Fruit fly (Drosophila melanogaster) whole organism, embryonic: ENCODE data around the gene rasp.

ENCODE experiments used
- Adf1 ChIP-seq: fragments of 200-800 bp; sonication (Bioruptor generic); IDR thresholded peaks from 2 replicates; pipeline ENCODE4 v1.3.6; 2022; ENCODE audit warnings: missing biosample characterization, missing genetic modification characterization
- CG10147 ChIP-seq: fragments of 200-800 bp; sonication (Bioruptor generic); optimal IDR thresholded peaks from 2 replicates; lab custom pipeline; 2019; ENCODE audit warnings: missing biosample characterization, mild to moderate bottlenecking, missing genetic modification characterization, moderate library complexity
- CG10366 ChIP-seq: fragments of 200-800 bp; sonication (Bioruptor generic); IDR thresholded peaks from 2 replicates; pipeline ENCODE4 v1.3.6; 2022; ENCODE audit warnings: missing biosample characterization, missing genetic modification characterization
- CG11085 ChIP-seq: fragments of 200-800 bp; sonication (Bioruptor generic); IDR thresholded peaks from 2 replicates; pipeline ENCODE4 v1.3.6; 2022; ENCODE audit warnings: missing biosample characterization, missing genetic modification characterization
- CG11093 ChIP-seq: fragments of 200-800 bp; sonication (Bioruptor generic); IDR thresholded peaks from 3 replicates; pipeline ENCODE4 v1.3.6; 2022; ENCODE audit warnings: missing biosample characterization, missing genetic modification characterization
- CG14667 ChIP-seq: fragments of 200-800 bp; sonication (Bioruptor generic); IDR thresholded peaks from 2 replicates; pipeline ENCODE4 v1.3.6; 2022; ENCODE audit warnings: missing biosample characterization, missing genetic modification characterization
- CG14710 ChIP-seq: fragments of 200-800 bp; sonication (Bioruptor generic); optimal IDR thresholded peaks from 3 replicates; lab custom pipeline; 2019; ENCODE audit warnings: missing biosample characterization, mild to moderate bottlenecking, missing genetic modification characterization, moderate library complexity
- CG1602 ChIP-seq: fragments of 200-800 bp; sonication (Bioruptor generic); optimal IDR thresholded peaks from 3 replicates; lab custom pipeline; 2016; ENCODE audit warnings: missing biosample characterization, missing genetic modification characterization
- CG18599 ChIP-seq: fragments of 200-800 bp; sonication (Bioruptor generic); optimal IDR thresholded peaks from 3 replicates; lab custom pipeline; 2017; ENCODE audit warnings: missing biosample characterization, missing genetic modification characterization, mild to moderate bottlenecking, moderate library complexity, missing genetic modification reagents
- CG3847 ChIP-seq: fragments of 200-800 bp; sonication (Bioruptor generic); IDR thresholded peaks from 2 replicates; pipeline ENCODE4 v1.3.6; 2022; ENCODE audit warnings: missing biosample characterization, missing genetic modification characterization
- CG4282 ChIP-seq: fragments of 200-800 bp; sonication (Bioruptor generic); optimal IDR thresholded peaks from 2 replicates; lab custom pipeline; 2016; ENCODE audit warnings: missing biosample characterization, missing genetic modification characterization
- CG4424 ChIP-seq: fragments of 200-800 bp; sonication (Bioruptor generic); optimal IDR thresholded peaks from 3 replicates; lab custom pipeline; 2016; ENCODE audit warnings: missing biosample characterization, missing genetic modification characterization
- CG4854 ChIP-seq: fragments of 200-800 bp; sonication (Bioruptor generic); optimal IDR thresholded peaks from 2 replicates; lab custom pipeline; 2016; ENCODE audit warnings: missing biosample characterization, missing genetic modification characterization, inconsistent platforms
- CG5245 ChIP-seq: fragments of 200-800 bp; sonication (Bioruptor generic); optimal IDR thresholded peaks from 3 replicates; lab custom pipeline; 2016; ENCODE audit warnings: missing biosample characterization, missing genetic modification characterization
- CG7786 ChIP-seq: fragments of 200-800 bp; sonication (Bioruptor generic); optimal IDR thresholded peaks from 2 replicates; lab custom pipeline; 2016; ENCODE audit warnings: missing biosample characterization, missing genetic modification characterization
- CG7839 ChIP-seq: fragments of 200-800 bp; sonication (Bioruptor generic); optimal IDR thresholded peaks from 3 replicates; lab custom pipeline; 2018; ENCODE audit warnings: missing biosample characterization, mild to moderate bottlenecking, missing genetic modification characterization, moderate library complexity
- CG8388 ChIP-seq: fragments of 200-800 bp; sonication (Bioruptor generic); optimal IDR thresholded peaks from 2 replicates; lab custom pipeline; 2019; ENCODE audit warnings: missing biosample characterization, mild to moderate bottlenecking, missing genetic modification characterization, moderate library complexity
- CG9797 ChIP-seq: fragments of 200-800 bp; sonication (Bioruptor generic); optimal IDR thresholded peaks from 3 replicates; lab custom pipeline; 2018; ENCODE audit warnings: missing biosample characterization, mild to moderate bottlenecking, missing genetic modification characterization
- Deaf1 ChIP-seq: fragments of 200-800 bp; optimal IDR thresholded peaks from 3 replicates; lab custom pipeline; 2019; ENCODE audit warnings: missing biosample characterization, mild to moderate bottlenecking, missing genetic modification characterization, moderate library complexity
- Doc3 ChIP-seq: fragments of 200-800 bp; sonication (Bioruptor generic); IDR thresholded peaks from 3 replicates; pipeline ENCODE4 v1.3.6; 2022; ENCODE audit warnings: missing biosample characterization, missing genetic modification characterization; ENCODE audit not compliant: partially characterized antibody
- Mad ChIP-seq: fragments of 200-800 bp; sonication (Bioruptor generic); optimal IDR thresholded peaks from 2 replicates; lab custom pipeline; 2016; ENCODE audit warnings: missing biosample characterization, missing genetic modification characterization
- Max ChIP-seq: fragments of 200-800 bp; sonication (Bioruptor generic); optimal IDR thresholded peaks from 2 replicates; lab custom pipeline; 2016; ENCODE audit warnings: missing biosample characterization, mild to moderate bottlenecking, missing genetic modification characterization
- Med ChIP-seq: fragments of 200-800 bp; sonication (Bioruptor generic); peaks from one replicate; lab custom pipeline; 2016; ENCODE audit warnings: missing biosample characterization, missing genetic modification characterization, mild to moderate bottlenecking, inconsistent platforms, moderate library complexity
- NFAT ChIP-seq: fragments of 200-800 bp; sonication (Bioruptor generic); IDR thresholded peaks from 2 replicates; pipeline ENCODE4 v1.3.6; 2022; ENCODE audit warnings: missing biosample characterization, missing genetic modification characterization
- Nf-YB ChIP-seq: fragments of 200-800 bp; sonication (Bioruptor generic); optimal IDR thresholded peaks from 3 replicates; lab custom pipeline; 2019; ENCODE audit warnings: missing biosample characterization, mild to moderate bottlenecking, missing genetic modification characterization, moderate library complexity
- Nf-YC ChIP-seq: fragments of 200-800 bp; optimal IDR thresholded peaks from 3 replicates; lab custom pipeline; 2019; ENCODE audit warnings: missing biosample characterization, mild to moderate bottlenecking, missing genetic modification characterization, moderate library complexity
- Side ChIP-seq: fragments of 200-800 bp; sonication (Bioruptor generic); optimal IDR thresholded peaks from 2 replicates; lab custom pipeline; 2016; ENCODE audit warnings: missing biosample characterization, missing genetic modification characterization
- Xbp1 ChIP-seq: fragments of 200-800 bp; sonication (Bioruptor generic); optimal IDR thresholded peaks from 3 replicates; lab custom pipeline; 2016; ENCODE audit warnings: missing biosample characterization, mild to moderate bottlenecking, missing genetic modification characterization
- Xrp1 ChIP-seq: fragments of 200-800 bp; sonication (Bioruptor generic); IDR thresholded peaks from 2 replicates; pipeline ENCODE4 v1.3.6; 2022; ENCODE audit warnings: missing biosample characterization, missing genetic modification characterization
- bsh ChIP-seq, 2 experiments: fragments of 200-800 bp; sonication (Bioruptor generic); optimal IDR thresholded peaks; 2 replicates each; lab custom pipeline; 2017 to 2018; ENCODE audit warnings: mild to moderate bottlenecking in 2 of 2, missing biosample characterization in 2 of 2, missing genetic modification characterization in 2 of 2, moderate library complexity in 1 of 2
- caup ChIP-seq: fragments of 200-800 bp; sonication (Bioruptor generic); optimal IDR thresholded peaks from 3 replicates; lab custom pipeline; 2017; ENCODE audit warnings: missing biosample characterization, mild to moderate bottlenecking, missing genetic modification characterization, moderate library complexity; ENCODE audit not compliant: severe bottlenecking
- chn ChIP-seq: fragments of 200-800 bp; sonication (Bioruptor generic); optimal IDR thresholded peaks from 2 replicates; lab custom pipeline; 2016; ENCODE audit warnings: missing biosample characterization, missing genetic modification characterization
- crp ChIP-seq, 2 experiments: fragments of 200-800 bp; sonication (Bioruptor generic); optimal IDR thresholded peaks; 2 replicates in 1 of 2; 3 replicates in 1 of 2; lab custom pipeline; 2017; ENCODE audit warnings: missing biosample characterization in 2 of 2, missing genetic modification characterization in 2 of 2, mild to moderate bottlenecking in 1 of 2, moderate library complexity in 1 of 2
- danr ChIP-seq: fragments of 200-800 bp; sonication (Bioruptor generic); IDR thresholded peaks from 2 replicates; pipeline ENCODE4 v1.3.6; 2022; ENCODE audit warnings: missing biosample characterization, missing genetic modification characterization
- dm ChIP-seq: fragments of 200-800 bp; sonication (Bioruptor generic); optimal IDR thresholded peaks from 3 replicates; lab custom pipeline; 2016; ENCODE audit warnings: missing biosample characterization, missing genetic modification characterization
- ken ChIP-seq: fragments of 200-800 bp; sonication (Bioruptor generic); IDR thresholded peaks from 3 replicates; pipeline ENCODE4 v1.3.6; 2022; ENCODE audit warnings: missing biosample characterization, missing genetic modification characterization
- lilli ChIP-seq: fragments of 200-800 bp; sonication (Bioruptor generic); optimal IDR thresholded peaks from 3 replicates; lab custom pipeline; 2016; ENCODE audit warnings: missing biosample characterization, missing genetic modification characterization
- luna ChIP-seq: fragments of 200-800 bp; sonication (Bioruptor generic); optimal IDR thresholded peaks from 2 replicates; lab custom pipeline; 2016; ENCODE audit warnings: missing biosample characterization, missing genetic modification characterization
- odd ChIP-seq: fragments of 200-800 bp; sonication (Bioruptor generic); optimal IDR thresholded peaks from 2 replicates; lab custom pipeline; 2017; ENCODE audit warnings: missing biosample characterization, mild to moderate bottlenecking, missing genetic modification characterization
- prd ChIP-seq, 3 experiments: fragments of >200 bp in 2 of 3; fragments of 200-800 bp in 1 of 3; sonication (Bioruptor generic) in 1 of 3; optimal IDR thresholded peaks in 2 of 3; IDR thresholded peaks in 1 of 3; 2 replicates in 2 of 3; 3 replicates in 1 of 3; pipeline versions ENCODE4 v1.3.6 to Lab custom; 2017 to 2022; ENCODE audit warnings: missing biosample characterization in 1 of 3, missing genetic modification characterization in 1 of 3
- row ChIP-seq: fragments of 200-800 bp; sonication (Bioruptor generic); IDR thresholded peaks from 3 replicates; pipeline ENCODE4 v1.3.6; 2022; ENCODE audit warnings: missing biosample characterization, missing genetic modification characterization
- sens ChIP-seq: fragments of 200-800 bp; sonication (Bioruptor generic); peaks from one replicate; lab custom pipeline; 2016; ENCODE audit warnings: missing biosample characterization, missing genetic modification characterization
- seq ChIP-seq: fragments of 200-800 bp; sonication (Bioruptor generic); IDR thresholded peaks from 2 replicates; pipeline ENCODE4 v1.3.6; 2022; ENCODE audit warnings: missing biosample characterization, missing genetic modification characterization
- sim ChIP-seq: fragments of 200-800 bp; sonication (Bioruptor generic); IDR thresholded peaks from 2 replicates; pipeline ENCODE4 v1.3.6; 2022; ENCODE audit warnings: missing biosample characterization, missing genetic modification characterization
- slbo ChIP-seq: fragments of 200-800 bp; sonication (Bioruptor generic); IDR thresholded peaks from 2 replicates; pipeline ENCODE4 v1.3.6; 2022; ENCODE audit warnings: missing biosample characterization, missing genetic modification characterization
- tgo ChIP-seq: fragments of 200-800 bp; sonication (Bioruptor generic); IDR thresholded peaks from 3 replicates; pipeline ENCODE4 v1.3.6; 2022; ENCODE audit warnings: missing biosample characterization, missing genetic modification characterization
- trem ChIP-seq: fragments of 200-800 bp; optimal IDR thresholded peaks from 3 replicates; lab custom pipeline; 2019; ENCODE audit warnings: missing biosample characterization, mild to moderate bottlenecking, missing genetic modification characterization, moderate library complexity
- twi ChIP-seq: fragments of 200-800 bp; optimal IDR thresholded peaks from 2 replicates; lab custom pipeline; 2019; ENCODE audit warnings: missing biosample characterization, mild to moderate bottlenecking, missing genetic modification characterization, moderate library complexity
- vvl ChIP-seq: fragments of 200-800 bp; sonication (Bioruptor generic); IDR thresholded peaks from 2 replicates; pipeline ENCODE4 v1.3.6; 2022; ENCODE audit warnings: missing biosample characterization, missing genetic modification characterization
- zen ChIP-seq: fragments of 200-800 bp; sonication (Bioruptor generic); optimal IDR thresholded peaks from 3 replicates; lab custom pipeline; 2018; ENCODE audit warnings: missing biosample characterization, mild to moderate bottlenecking, missing genetic modification characterization, moderate library complexity

Gene rasp

DNA sequence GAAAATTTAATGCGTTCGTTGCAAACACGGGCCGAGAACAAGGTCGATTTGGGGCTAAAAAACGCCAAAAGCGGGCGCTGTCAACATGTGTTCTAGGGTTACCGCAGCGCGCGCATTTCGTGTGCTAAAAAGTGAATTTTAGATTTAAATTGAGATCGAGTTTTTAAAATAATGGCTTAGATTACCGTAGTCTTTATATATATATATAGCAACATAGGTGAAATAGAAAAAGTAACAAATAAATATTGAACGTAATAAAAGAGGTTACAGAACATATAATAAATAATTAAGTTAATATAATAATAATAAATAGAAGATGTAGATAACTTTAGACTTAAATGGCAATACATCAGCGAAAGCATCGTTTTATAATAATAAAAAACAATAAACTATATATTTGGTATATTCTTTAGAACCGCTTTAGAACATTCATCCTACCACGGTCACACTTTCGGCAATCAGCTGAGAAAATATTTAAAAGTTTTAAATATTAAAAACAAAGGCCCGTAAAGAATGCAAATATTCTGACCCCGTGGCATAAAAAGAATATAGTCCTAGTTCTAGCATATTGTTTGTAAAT lies 18.5 kb upstream of the rasp start, which contains the start of the genes CG11537 and Alg2 (continued):
- TF ChIP-seq CG7839 (tag; lab: Kevin White, UChicago) (peak; percentile 21), zen (tag; lab: Kevin White, UChicago) (no peak), CG5245 (no peak), Max (peak; percentile 28), CG4424 (GFP tag; lab: Kevin White, UChicago) (peak; percentile 11), lilli (GFP tag; lab: Kevin White, UChicago) (peak; percentile 38), CG4282 (GFP tag; lab: Kevin White, UChicago) (no peak), CG14667 (no peak), Med (GFP tag; lab: Kevin White, UChicago) (peak; percentile 29), Doc3 (GFP tag; lab: Robert Waterston, UW) (no peak), CG3847 (0 out of 2 replicates have a peak, but pooled peaks have one; percentile 22), sens (GFP tag; lab: Kevin White, UChicago) (peak; percentile 56), ken (GFP tag; lab: Robert Waterston, UW) (no peak), odd (GFP tag; lab: Kevin White, UChicago) (no peak), CG10366 (GFP tag; lab: Robert Waterston, UW) (peak; percentile 29), Adf1 (GFP tag; lab: Robert Waterston, UW) (no peak), CG18599 (GFP tag; lab: Kevin White, UChicago) (peak; percentile 39), seq (no peak), chn (GFP tag; lab: Kevin White, UChicago) (peak; percentile 8), danr (GFP tag; lab: Robert Waterston, UW) (no peak), Xbp1 (GFP tag; lab: Kevin White, UChicago) (peak; percentile 34), crp (GFP tag; optimal IDR thresholded peaks at IDR 0.05; lab: Kevin White, UChicago) (peak in 1 of 2 experiments; percentile 80), Mad (GFP tag; lab: Kevin White, UChicago) (no peak), CG1602 (peak; percentile 7), dm (GFP tag; lab: Kevin White, UChicago) (peak; percentile 12), CG8388 (GFP tag; lab: Kevin White, UChicago) (peak; percentile 17), CG11093 (GFP tag; lab: Robert Waterston, UW) (no peak), CG14710 (tag; lab: Kevin White, UChicago) (peak; percentile 56), bsh (GFP tag; optimal IDR thresholded peaks at IDR 0.05; lab: Kevin White, UChicago) (peak in 1 of 2 experiments; percentile 7), caup (GFP tag; lab: Kevin White, UChicago) (peak; percentile 42), slbo (GFP tag; lab: Robert Waterston, UW) (peak; percentile 75), tgo (no peak), CG11085 (GFP tag; lab: Robert Waterston, UW) (no peak), luna (no peak), vvl (GFP tag; lab: Robert Waterston, UW) (no peak), CG7786 (GFP tag; lab: Kevin White, UChicago) (no peak), prd (optimal IDR thresholded peaks at IDR 0.05; lab: Kevin White, UChicago) (no peak), prd (GFP tag; IDR thresholded peaks at IDR 0.05; lab: Robert Waterston, UW) (no peak; the same call in 2 of the 3 replicates), twi (peak; percentile 73), NFAT (GFP tag; lab: Robert Waterston, UW) (peak; percentile 23; the same call in 1 of the 2 replicates), CG4854 (GFP tag; lab: Kevin White, UChicago) (no peak), CG9797 (GFP tag; lab: Kevin White, UChicago) (peak; percentile 66), Nf-YB (GFP tag; lab: Kevin White, UChicago) (peak; percentile 33), row (peak; percentile 62; the same call in 2 of the 3 replicates), trem (tag; lab: Kevin White, UChicago) (peak; percentile 81), CG10147 (GFP tag; lab: Kevin White, UChicago) (no peak), Nf-YC (tag; lab: Kevin White, UChicago) (peak; percentile 41), sim (GFP tag; lab: Robert Waterston, UW) (no peak), Side (GFP tag; lab: Kevin White, UChicago) (no peak), Deaf1 (tag; lab: Kevin White, UChicago) (peak; percentile 52), Xrp1 (GFP tag; lab: Robert Waterston, UW) (peak; percentile 17; the same call in 1 of the 2 replicates)
